Worm (Caenorhabditis elegans) whole organism, L4 larva: ENCODE data around the gene F53A9.8.

Experiments used
- ama-1 ChIP-seq: fragments of 150-350 bp; optimal IDR thresholded peaks from 2 replicates; lab custom pipeline; 2014; ENCODE audit warnings: inconsistent platforms, mixed read lengths
- fkh-10 ChIP-seq: fragments of 150-350 bp; optimal IDR thresholded peaks from 2 replicates; lab custom pipeline; 2014; ENCODE audit warnings: missing biosample characterization, missing genetic modification reagents, missing genetic modification characterization
- nhr-237 ChIP-seq: sonication (generic microtip); optimal IDR thresholded peaks from 2 replicates; lab custom pipeline; 2017; ENCODE audit warnings: missing biosample characterization, missing genetic modification characterization
- nhr-28 ChIP-seq: fragments of 150-350 bp; optimal IDR thresholded peaks from 2 replicates; lab custom pipeline; 2014; ENCODE audit warnings: missing biosample characterization, missing genetic modification characterization

DNA sequence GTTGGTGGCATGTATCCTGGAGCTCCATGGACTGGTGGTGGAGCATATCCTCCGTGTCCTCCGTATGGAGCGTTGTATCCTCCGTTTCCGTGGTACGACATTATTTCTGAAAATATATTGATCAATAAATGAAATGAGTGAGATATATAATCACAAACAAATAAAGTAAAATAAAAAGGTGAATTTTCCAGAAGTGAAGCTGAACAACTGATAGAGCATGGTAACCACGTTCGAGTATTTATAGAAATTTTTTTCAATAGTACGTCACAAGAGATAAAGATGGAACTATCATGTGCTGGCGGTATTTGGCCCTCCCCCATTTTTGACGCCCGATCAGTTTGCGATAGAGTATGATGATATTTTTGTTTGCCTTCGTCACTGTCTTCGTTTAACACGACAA lies 1.9 kb downstream of the F53A9.8 start, which contains the start of gene F53A9.7:
- TF ChIP-seq nhr-237 (tag; lab: Kevin White, UChicago) (no peak), ama-1 (lab: Kevin White, UChicago) (no peak), nhr-28 (tag; lab: Kevin White, UChicago) (no peak), fkh-10 (GFP tag; lab: Kevin White, UChicago) (no peak)
